Worm (Caenorhabditis elegans) whole organism, young adult: Measurements from ENCODE around the gene aakg-2.
"Not testable (repeated sequence)": the region's sequence is repeated elsewhere in the genome, so short reads cannot be mapped to it uniquely, and the experiment has no call there.

Source experiments
- Y56A3A.18 ChIP-seq: fragments of 200-800 bp; sonication (Bioruptor generic); IDR thresholded peaks from 2 replicates; pipeline ENCODE4 v1.3.6; 2022; ENCODE audit warnings: missing genetic modification reagents, missing genetic modification characterization, missing compliant biosample characterization
- him-1 ChIP-seq: sonication (generic microtip); optimal IDR thresholded peaks from 2 replicates; lab custom pipeline; 2016; ENCODE audit warnings: missing genotype, missing genetic modification reagents, missing genetic modification characterization, missing compliant biosample characterization
- hmg-1.2 ChIP-seq: fragments of 200-800 bp; sonication (Bioruptor generic); IDR thresholded peaks from 2 replicates; pipeline ENCODE4 v1.3.6; 2022; ENCODE audit warnings: missing genetic modification reagents, missing genetic modification characterization, missing compliant biosample characterization

DNA sequence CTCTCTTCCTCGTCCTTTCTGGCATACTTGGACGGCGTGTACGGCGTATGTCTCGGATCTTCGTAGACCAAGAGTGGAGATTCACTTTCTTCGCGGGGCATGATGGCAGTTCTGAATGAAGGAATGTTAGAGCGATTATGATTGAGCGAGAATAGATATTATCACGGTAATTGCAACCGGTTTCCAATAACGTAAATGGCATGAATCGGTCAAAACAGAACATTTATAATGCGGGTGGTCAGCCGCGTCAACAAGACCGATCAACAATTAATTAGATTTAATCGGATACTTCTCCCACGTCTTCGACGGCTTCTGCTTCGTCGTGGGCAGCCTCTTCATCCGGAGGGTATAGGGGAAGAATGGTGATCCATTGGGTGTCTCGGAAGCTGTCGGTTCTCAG, 34.1 kb downstream of the aakg-2 start, which contains the start of gene F41G4.13:
- TF ChIP-seq him-1 (tag; lab: Kevin White, UChicago); hmg-1.2; Y56A3A.18 (GFP tag; lab: Robert Waterston, UW): not testable (repeated sequence)
